Worm (Caenorhabditis elegans): Measurements from ENCODE around the gene col-77.
A peak's percentile ranks its signal among the peaks of the same experiment; 100 is the strongest.

col-77 gene

DNA sequence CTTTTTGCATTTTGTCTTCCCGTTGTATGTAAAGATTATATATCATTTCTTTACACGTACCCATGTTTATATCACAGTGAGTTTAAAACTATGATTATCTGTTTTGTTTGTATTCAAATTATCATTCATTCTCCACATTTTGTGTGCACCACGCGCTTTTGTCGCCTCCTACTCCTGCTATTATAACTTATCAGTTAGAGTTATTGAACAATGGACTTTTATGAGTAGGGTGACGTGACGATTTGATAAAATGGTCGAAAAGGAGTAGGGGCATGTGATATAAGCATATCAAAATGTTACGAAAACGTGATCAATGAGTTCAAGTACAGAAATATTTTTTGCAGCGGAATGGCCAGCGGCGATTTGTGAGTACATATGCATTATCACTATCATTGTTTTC lies 23.7 kb upstream of the col-77 start (continued):
- no peak for TF ChIP-seq F44E2.7 (GFP tag; IDR thresholded peaks at IDR 0.05)
- no peak for TF ChIP-seq dmd-9 (GFP tag; IDR thresholded peaks at IDR 0.05)
- peak; percentile 71 for TF ChIP-seq aha-1 (tag)
- TF ChIP-seq D1046.2 (GFP tag; IDR thresholded peaks at IDR 0.05): no peak
- no peak for TF ChIP-seq set-16 (GFP tag; IDR thresholded peaks at IDR 0.05)
- TF ChIP-seq ceh-82 (tag; optimal IDR thresholded peaks at IDR 0.05): no peak
- no peak for TF ChIP-seq F49E8.2 (tag; optimal IDR thresholded peaks at IDR 0.05; ENCODE audit: borderline replicate concordance)
- TF ChIP-seq tag-97 (GFP tag; IDR thresholded peaks at IDR 0.05): no peak
- peak in 1 of 2 experiments; percentile 85 for TF ChIP-seq mdl-1 (tag; optimal IDR thresholded peaks at IDR 0.05)
- peak; percentile 61 for TF ChIP-seq mxl-3 (GFP tag; optimal IDR thresholded peaks at IDR 0.05)
- TF ChIP-seq gei-8 (GFP tag; optimal IDR thresholded peaks at IDR 0.05): peak; percentile 5
- TF ChIP-seq zag-1 (tag; optimal IDR thresholded peaks at IDR 0.05): no peak
- no peak for TF ChIP-seq F26F4.8 (GFP tag; conservative IDR thresholded peaks at IDR 0.05)
- no peak for TF ChIP-seq fos-1 (tag; optimal IDR thresholded peaks at IDR 0.05)

DNA sequence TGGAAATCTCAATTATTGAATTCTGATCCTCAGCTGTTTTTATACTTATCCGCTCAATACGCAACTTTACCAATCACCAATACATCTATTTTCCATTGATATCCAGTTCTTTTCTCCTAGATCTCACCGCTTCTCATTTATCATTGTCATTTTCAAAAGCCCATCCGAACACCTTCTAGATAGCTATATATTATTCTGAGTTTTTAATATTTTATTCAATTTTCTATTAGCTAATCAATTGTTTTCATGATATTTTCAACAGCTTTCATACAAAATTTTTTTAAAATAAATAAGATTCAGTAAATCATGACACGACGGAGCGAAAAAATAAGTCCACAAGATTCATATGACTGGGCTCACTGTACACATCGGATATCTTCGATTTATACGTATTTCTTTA lies 22.0 kb upstream of the col-77 start, which contains the start of gene F49E12.12:
Gene F49E12.12 (plus strand): TSS at position 301 of the 400 bp plus-strand sequence.
- no peak for TF ChIP-seq ztf-11 (tag; optimal IDR thresholded peaks at IDR 0.05)
- no peak for TF ChIP-seq zfp-3 (GFP tag; conservative IDR thresholded peaks at IDR 0.05)
- no peak for TF ChIP-seq lir-3 (tag; optimal IDR thresholded peaks at IDR 0.05)
- no peak for TF ChIP-seq D1046.2 (GFP tag; IDR thresholded peaks at IDR 0.05)
- no peak for TF ChIP-seq php-3 (GFP tag; IDR thresholded peaks at IDR 0.05)
- no peak for TF ChIP-seq lin-39 (tag; optimal IDR thresholded peaks at IDR 0.05)
- no peak for TF ChIP-seq nhr-6 (tag; optimal IDR thresholded peaks at IDR 0.05)
- no peak for TF ChIP-seq dmd-8 (GFP tag; IDR thresholded peaks at IDR 0.05)
- TF ChIP-seq ctbp-1 (GFP tag; IDR thresholded peaks at IDR 0.05): no peak
- no peak for TF ChIP-seq nhr-28 (tag; optimal IDR thresholded peaks at IDR 0.05)
- TF ChIP-seq mep-1 (tag; optimal IDR thresholded peaks at IDR 0.05): no peak
- no peak for TF ChIP-seq hlh-11 (tag; optimal IDR thresholded peaks at IDR 0.05)

DNA sequence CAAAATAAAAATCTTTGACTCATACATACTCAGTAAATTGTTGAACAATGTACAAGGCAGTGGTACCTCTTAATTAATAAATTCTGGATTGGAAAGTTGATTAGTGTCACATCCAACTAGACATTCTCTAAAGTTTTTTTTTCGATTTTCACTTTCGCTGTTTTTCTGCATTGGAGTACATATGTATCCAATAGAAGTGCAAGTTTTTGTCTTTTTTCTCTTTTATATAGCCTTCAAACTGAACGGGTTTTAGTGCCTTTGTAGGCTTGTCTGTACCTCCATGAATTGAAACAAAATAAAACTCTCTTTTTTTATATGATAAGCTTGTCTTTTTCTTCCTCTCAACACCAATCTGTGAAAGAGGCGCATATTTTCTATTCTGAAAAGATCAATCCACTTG lies 21.0 kb upstream of the col-77 start:
- TF ChIP-seq mdl-1 (tag; optimal IDR thresholded peaks at IDR 0.05) (peak in 1 of 2 experiments; percentile 17), lim-7 (GFP tag; IDR thresholded peaks at IDR 0.05) (no peak), nhr-28 (tag; optimal IDR thresholded peaks at IDR 0.05) (peak; percentile 44), hlh-11 (tag; optimal IDR thresholded peaks at IDR 0.05) (peak; percentile 1), nhr-48 (tag; optimal IDR thresholded peaks at IDR 0.05) (peak; percentile 85), ceh-82 (tag; optimal IDR thresholded peaks at IDR 0.05) (no peak), nhr-102 (tag; optimal IDR thresholded peaks at IDR 0.05) (no peak), pqm-1 (tag; optimal IDR thresholded peaks at IDR 0.05) (no peak), attf-4 (tag; optimal IDR thresholded peaks at IDR 0.05) (no peak)

DNA sequence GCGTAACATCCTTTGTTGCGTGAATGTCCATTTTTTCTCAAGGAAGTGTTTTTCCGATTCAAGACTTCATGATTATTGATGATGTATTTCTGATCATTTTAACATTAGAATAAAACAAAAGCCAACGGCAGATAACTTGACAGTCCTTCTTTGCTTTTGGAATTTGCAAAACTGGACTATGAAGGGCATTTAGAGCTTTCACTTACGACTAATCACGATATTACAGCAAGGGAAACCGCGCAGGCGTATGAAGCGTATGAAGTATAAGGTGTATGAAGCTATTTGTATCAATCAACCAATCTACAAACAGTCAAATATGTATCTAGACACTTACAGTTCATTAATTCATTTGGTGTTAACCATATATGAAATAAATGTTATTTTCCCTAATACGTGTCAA lies 18.5 kb upstream of the col-77 start:
- TF ChIP-seq unc-62 (GFP tag; optimal IDR thresholded peaks at IDR 0.05 in 1 of 2): peak in 1 of 2 experiments; percentile 94
- no peak for TF ChIP-seq unc-62 (tag; optimal IDR thresholded peaks at IDR 0.05)
- TF ChIP-seq ceh-44 (GFP tag; IDR thresholded peaks at IDR 0.05): no peak

DNA sequence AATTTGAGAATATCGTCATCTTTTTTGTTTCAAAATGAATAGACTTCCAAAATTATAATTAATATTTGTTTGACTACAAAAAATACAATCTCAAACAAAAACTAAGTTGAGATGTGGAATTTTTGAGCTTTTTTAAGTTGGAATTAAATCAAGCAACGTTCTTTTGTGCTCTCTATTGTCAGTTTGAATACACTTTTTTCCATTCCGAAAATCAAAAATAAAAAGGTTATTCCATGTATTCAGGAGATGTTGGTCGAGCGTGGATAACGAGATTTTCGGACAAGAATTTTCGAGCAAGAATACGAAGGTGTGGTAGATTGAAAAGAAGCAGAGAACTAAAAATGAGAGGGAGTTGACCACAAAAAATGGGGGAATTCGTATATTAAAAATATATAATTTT lies 11.0 kb upstream of the col-77 start:
- TF ChIP-seq hmg-1.1 (GFP tag; IDR thresholded peaks at IDR 0.05) (no peak), saeg-2 (GFP tag; IDR thresholded peaks at IDR 0.05) (no peak), fkh-10 (GFP tag; optimal IDR thresholded peaks at IDR 0.05) (peak; percentile 58), mdl-1 (tag; optimal IDR thresholded peaks at IDR 0.05) (no peak), ceh-44 (GFP tag; IDR thresholded peaks at IDR 0.05) (no peak), spr-1 (tag; optimal IDR thresholded peaks at IDR 0.05) (no peak), hif-1 (tag; optimal IDR thresholded peaks at IDR 0.05) (no peak)

Measured in whole organism, L4 larva.